Worm (Caenorhabditis elegans): ENCODE data around the gene mcm-7.

DNA sequence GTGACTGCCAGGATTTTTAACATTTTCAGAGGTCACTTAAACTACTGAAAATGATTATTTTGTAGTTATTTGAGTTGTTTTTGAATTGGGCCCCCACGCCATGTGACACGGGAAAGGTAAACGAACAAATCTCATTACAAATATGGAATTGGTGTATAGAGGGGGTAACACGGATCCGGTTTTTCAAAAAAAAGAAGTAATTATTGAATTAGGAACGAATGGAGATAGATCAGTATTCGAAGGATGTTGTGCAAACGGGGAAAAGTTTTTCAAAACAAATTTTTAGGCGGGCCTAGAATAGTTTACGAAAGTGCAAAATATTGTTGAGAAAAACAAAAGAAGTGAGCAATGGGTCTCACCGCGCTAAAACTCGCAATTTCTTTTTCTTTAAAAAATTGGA is 19.5 kb downstream of the mcm-7 start, which contains the start of gene F32D1.11:
- no peak for TF ChIP-seq lin-39 (tag; optimal IDR thresholded peaks at IDR 0.05)
- no peak for TF ChIP-seq spr-1 (tag; optimal IDR thresholded peaks at IDR 0.05)
- TF ChIP-seq ama-1 (optimal IDR thresholded peaks at IDR 0.05), result no peak
- no peak for TF ChIP-seq unc-39 (tag; optimal IDR thresholded peaks at IDR 0.05)
- TF ChIP-seq lin-13 (GFP tag; optimal IDR thresholded peaks at IDR 0.05), result no peak
- no peak for TF ChIP-seq ceh-20 (GFP tag; IDR thresholded peaks at IDR 0.05)
- TF ChIP-seq lsy-2 (tag; optimal IDR thresholded peaks at IDR 0.05), result no peak
- TF ChIP-seq dpl-1 (GFP tag; optimal IDR thresholded peaks at IDR 0.05), result no peak
